Fruit fly (Drosophila melanogaster) whole organism, adult: Measurements from ENCODE around the gene Rdh.

Experiments
- CG11617 ChIP-seq: fragments of 200-800 bp; sonication (Bioruptor generic); optimal IDR thresholded peaks from 2 replicates; lab custom pipeline; 2017; ENCODE audit warnings: mild to moderate bottlenecking, missing biosample characterization, missing genetic modification reagents, missing genetic modification characterization
- CG12768 ChIP-seq: fragments of 200-800 bp; sonication (Bioruptor generic); optimal IDR thresholded peaks from 2 replicates; lab custom pipeline; 2017; ENCODE audit warnings: missing biosample characterization, missing genetic modification characterization, mild to moderate bottlenecking, moderate library complexity, missing genetic modification reagents
- CG14711 ChIP-seq: fragments of 200-800 bp; sonication (Bioruptor generic); optimal IDR thresholded peaks from 2 replicates; lab custom pipeline; 2018; ENCODE audit warnings: missing biosample characterization, mild to moderate bottlenecking, missing genetic modification characterization, moderate library complexity
- CG1620 ChIP-seq: fragments of 200-800 bp; sonication (Bioruptor generic); optimal IDR thresholded peaks from 2 replicates; lab custom pipeline; 2016; ENCODE audit warnings: missing biosample characterization, missing genetic modification characterization
- CG33017 ChIP-seq: fragments of 200-800 bp; sonication (Bioruptor generic); optimal IDR thresholded peaks from 2 replicates; lab custom pipeline; 2018; ENCODE audit warnings: missing biosample characterization, mild to moderate bottlenecking, missing genetic modification characterization, moderate library complexity
- CG5204 ChIP-seq: fragments of 200-800 bp; sonication (Bioruptor generic); optimal IDR thresholded peaks from 2 replicates; lab custom pipeline; 2016; ENCODE audit warnings: missing biosample characterization, missing genetic modification characterization
- CG7045 ChIP-seq: fragments of 200-800 bp; sonication (Bioruptor generic); optimal IDR thresholded peaks from 2 replicates; lab custom pipeline; 2017; ENCODE audit warnings: missing biosample characterization, mild to moderate bottlenecking, missing genetic modification characterization
- CG7101 ChIP-seq: fragments of 200-800 bp; sonication (Bioruptor generic); optimal IDR thresholded peaks from 2 replicates; lab custom pipeline; 2018; ENCODE audit warnings: missing biosample characterization, mild to moderate bottlenecking, missing genetic modification characterization, moderate library complexity
- Clk ChIP-seq: fragments of 200-800 bp; sonication (Bioruptor generic); optimal IDR thresholded peaks from 2 replicates; lab custom pipeline; 2017; ENCODE audit warnings: missing biosample characterization, missing genetic modification characterization
- Crg-1 ChIP-seq: fragments of 200-800 bp; sonication (Bioruptor generic); optimal IDR thresholded peaks from 2 replicates; lab custom pipeline; 2016; ENCODE audit warnings: missing biosample characterization, missing genetic modification characterization
- Hr96 ChIP-seq: fragments of 200-800 bp; sonication (Bioruptor generic); optimal IDR thresholded peaks from 2 replicates; lab custom pipeline; 2016; ENCODE audit warnings: missing biosample characterization, missing genetic modification characterization
- Mnt ChIP-seq: fragments of 200-800 bp; sonication (Bioruptor generic); optimal IDR thresholded peaks from 2 replicates; lab custom pipeline; 2016; ENCODE audit warnings: missing biosample characterization, mild to moderate bottlenecking, missing genetic modification characterization
- bab1 ChIP-seq: fragments of 200-800 bp; sonication (Bioruptor generic); optimal IDR thresholded peaks from 3 replicates; lab custom pipeline; 2019; ENCODE audit warnings: missing biosample characterization, mild to moderate bottlenecking, missing genetic modification characterization, moderate library complexity
- cic ChIP-seq: fragments of 200-800 bp; sonication (Bioruptor generic); optimal IDR thresholded peaks from 2 replicates; lab custom pipeline; 2017; ENCODE audit warnings: missing biosample characterization, mild to moderate bottlenecking, missing genetic modification characterization, moderate library complexity
- cnc ChIP-seq, 2 experiments: fragments of >200 bp; optimal IDR thresholded peaks; 2 replicates each; lab custom pipeline; 2017
- kay ChIP-seq: fragments of 200-800 bp; sonication (Bioruptor generic); peaks from one replicate; lab custom pipeline; 2016; ENCODE audit warnings: missing biosample characterization, missing genetic modification characterization, borderline replicate concordance
- ovo ChIP-seq: fragments of 200-800 bp; sonication (Bioruptor generic); optimal IDR thresholded peaks from 2 replicates; lab custom pipeline; 2016; ENCODE audit warnings: missing biosample characterization, missing genetic modification characterization
- pad ChIP-seq: fragments of 200-800 bp; sonication (Bioruptor generic); optimal IDR thresholded peaks from 3 replicates; lab custom pipeline; 2017; ENCODE audit warnings: missing biosample characterization, missing genetic modification characterization, mild to moderate bottlenecking, moderate library complexity, missing genetic modification reagents
- tj ChIP-seq: fragments of 200-800 bp; sonication (Bioruptor generic); optimal IDR thresholded peaks from 3 replicates; lab custom pipeline; 2017; ENCODE audit warnings: missing biosample characterization, mild to moderate bottlenecking, missing genetic modification characterization, moderate library complexity
- toe ChIP-seq: fragments of 200-800 bp; sonication (Bioruptor generic); optimal IDR thresholded peaks from 2 replicates; lab custom pipeline; 2016; ENCODE audit warnings: missing biosample characterization, missing genetic modification characterization

Rdh gene

DNA sequence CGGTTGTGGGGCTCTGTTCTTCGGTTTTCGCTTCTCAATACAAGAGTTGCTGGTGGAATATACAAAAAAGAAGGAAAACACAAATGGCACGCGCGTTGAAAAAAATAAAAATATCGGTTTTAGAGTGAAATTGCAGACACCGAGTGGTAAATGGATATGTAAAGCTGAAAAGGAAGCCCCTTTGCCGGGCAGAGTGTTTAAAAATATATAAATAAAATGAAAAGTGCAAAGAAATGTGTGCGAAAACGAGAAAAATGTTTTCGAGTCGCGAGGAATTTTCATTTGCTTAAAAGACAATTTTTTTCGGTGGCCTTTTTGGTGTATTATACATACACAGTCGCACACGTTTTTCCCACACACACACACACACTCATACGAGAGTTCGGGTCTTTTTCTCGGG lies 635 bp downstream of the Rdh start:
- TF ChIP-seq CG7101 (tag; lab: Kevin White, UChicago) (no peak), CG14711 (no peak), tj (GFP tag; lab: Kevin White, UChicago) (no peak), pad (GFP tag; lab: Kevin White, UChicago) (no peak), Crg-1 (GFP tag; lab: Kevin White, UChicago) (no peak), CG7045 (GFP tag; lab: Kevin White, UChicago) (no peak), CG11617 (GFP tag; lab: Kevin White, UChicago) (no peak), CG12768 (GFP tag; lab: Kevin White, UChicago) (no peak), Mnt (GFP tag; lab: Kevin White, UChicago) (no peak), CG5204 (GFP tag; lab: Kevin White, UChicago) (no peak), CG1620 (no peak), Clk (no peak), Hr96 (GFP tag; lab: Kevin White, UChicago) (no peak), cic (GFP tag; lab: Kevin White, UChicago) (no peak)

dm6 chr3L:3826541-3826940 lies 1.3 kb downstream of the Rdh start:
- TF ChIP-seq tj (GFP tag; lab: Kevin White, UChicago), result peak; percentile 47
- TF ChIP-seq Clk, result peak; percentile 52
- TF ChIP-seq pad (GFP tag; lab: Kevin White, UChicago), result peak; percentile 38
- peak; percentile 88 for TF ChIP-seq CG12768 (GFP tag; lab: Kevin White, UChicago)
- no peak for TF ChIP-seq bab1 (GFP tag; lab: Kevin White, UChicago)
- TF ChIP-seq CG33017 (tag; lab: Kevin White, UChicago), result peak; percentile 95
- no peak for TF ChIP-seq ovo (GFP tag; lab: Kevin White, UChicago)
- TF ChIP-seq Hr96 (GFP tag; lab: Kevin White, UChicago), result no peak
- peak; percentile 83 for TF ChIP-seq CG14711
- peak; percentile 90 for TF ChIP-seq CG7045 (GFP tag; lab: Kevin White, UChicago)
- TF ChIP-seq CG5204 (GFP tag; lab: Kevin White, UChicago), result peak; percentile 57
- TF ChIP-seq CG11617 (GFP tag; lab: Kevin White, UChicago), result peak; percentile 68
- no peak for TF ChIP-seq toe (GFP tag; lab: Kevin White, UChicago)
- TF ChIP-seq cic (GFP tag; lab: Kevin White, UChicago), result peak; percentile 38
- TF ChIP-seq CG7101 (tag; lab: Kevin White, UChicago), result peak; percentile 88

DNA sequence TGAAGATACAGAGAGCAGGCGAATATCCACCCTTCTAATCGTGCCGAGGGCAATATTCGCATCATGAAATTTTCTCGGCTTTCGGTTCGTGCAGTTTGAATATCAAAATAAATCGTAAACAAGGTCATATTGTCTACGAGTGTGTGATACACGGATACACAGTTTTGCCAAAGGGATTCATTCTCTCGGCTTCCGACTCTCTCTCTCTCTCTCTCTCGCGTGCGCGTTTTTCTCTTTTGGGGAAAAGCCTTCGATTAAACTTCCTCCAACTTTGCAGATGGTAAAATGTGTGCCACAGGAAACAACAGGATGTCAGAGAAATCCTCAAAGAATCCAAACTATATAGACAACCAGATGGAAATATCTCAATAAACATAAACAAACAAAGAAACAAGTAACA lies 2.9 kb downstream of the Rdh start:
- TF ChIP-seq CG33017 (tag; lab: Kevin White, UChicago) (no peak), kay (GFP tag; lab: Kevin White, UChicago) (peak; percentile 35)

- no peak for TF ChIP-seq CG14711
- TF ChIP-seq Clk, result no peak
- TF ChIP-seq cic (GFP tag; lab: Kevin White, UChicago), result no peak
- no peak for TF ChIP-seq ovo (GFP tag; lab: Kevin White, UChicago)
- TF ChIP-seq CG1620, result no peak
- TF ChIP-seq Mnt (GFP tag; lab: Kevin White, UChicago), result no peak
- no peak for TF ChIP-seq CG11617 (GFP tag; lab: Kevin White, UChicago)
- no peak for TF ChIP-seq CG7045 (GFP tag; lab: Kevin White, UChicago)
These were observed 17.9 kb downstream of the Rdh start for dm6 chr3L:3842981-3843701.

- TF ChIP-seq toe (GFP tag; lab: Kevin White, UChicago), result no peak
- TF ChIP-seq cic (GFP tag; lab: Kevin White, UChicago), result no peak
- TF ChIP-seq Hr96 (GFP tag; lab: Kevin White, UChicago), result no peak
- no peak for TF ChIP-seq CG14711
- no peak for TF ChIP-seq CG33017 (tag; lab: Kevin White, UChicago)
- no peak for TF ChIP-seq pad (GFP tag; lab: Kevin White, UChicago)
- TF ChIP-seq CG1620, result no peak
- no peak for TF ChIP-seq CG7045 (GFP tag; lab: Kevin White, UChicago)
- no peak for TF ChIP-seq cnc (optimal IDR thresholded peaks at IDR 0.05; lab: Kevin White, UChicago)
- no peak for TF ChIP-seq tj (GFP tag; lab: Kevin White, UChicago)
- no peak for TF ChIP-seq Clk
- TF ChIP-seq CG7101 (tag; lab: Kevin White, UChicago), result no peak
These were observed 20.6 kb downstream of the Rdh start, which contains the start of gene Awh for dm6 chr3L:3845815-3846375. Awh (plus strand) TSS chr3L:3846206.

DNA sequence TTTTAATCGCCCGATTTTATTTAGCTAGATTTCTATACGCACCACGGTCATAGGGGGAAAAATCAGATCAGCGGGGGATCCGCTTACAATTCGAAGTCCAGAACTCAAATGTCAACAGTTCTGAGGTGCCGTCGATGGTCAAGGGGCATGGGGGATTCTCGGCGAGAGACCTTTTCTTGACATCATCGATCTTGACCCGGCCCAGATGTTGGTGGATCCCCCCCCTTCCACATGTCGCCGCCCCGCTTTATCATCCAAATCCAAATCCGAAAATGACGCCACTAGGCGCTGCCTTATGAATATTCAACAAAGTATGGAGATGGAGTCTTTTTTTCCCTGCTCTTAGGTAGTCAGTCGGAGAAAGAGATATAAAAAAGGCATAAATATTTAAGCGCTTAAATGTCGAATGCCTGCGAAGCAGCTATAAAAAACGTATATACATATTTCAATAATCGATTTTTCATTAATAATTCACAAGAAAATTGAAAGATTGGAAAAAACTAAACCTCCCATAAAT lies 22.6 kb downstream of the Rdh start:
- TF ChIP-seq CG1620 (no peak), Clk (no peak), Crg-1 (GFP tag; lab: Kevin White, UChicago) (no peak), ovo (GFP tag; lab: Kevin White, UChicago) (no peak), Mnt (GFP tag; lab: Kevin White, UChicago) (no peak), tj (GFP tag; lab: Kevin White, UChicago) (no peak), kay (GFP tag; lab: Kevin White, UChicago) (no peak), CG14711 (no peak), bab1 (GFP tag; lab: Kevin White, UChicago) (no peak), Hr96 (GFP tag; lab: Kevin White, UChicago) (no peak), toe (GFP tag; lab: Kevin White, UChicago) (no peak), cnc (optimal IDR thresholded peaks at IDR 0.05; lab: Kevin White, UChicago) (no peak)
